Worm (Caenorhabditis elegans) whole organism, dauer: ENCODE data around the gene srh-178.

Experiments used
- unc-62 ChIP-seq: sonication (generic microtip); optimal IDR thresholded peaks from 2 replicates; lab custom pipeline; 2017; ENCODE audit warnings: missing biosample characterization, missing genetic modification reagents, missing genetic modification characterization

The srh-178 gene

DNA sequence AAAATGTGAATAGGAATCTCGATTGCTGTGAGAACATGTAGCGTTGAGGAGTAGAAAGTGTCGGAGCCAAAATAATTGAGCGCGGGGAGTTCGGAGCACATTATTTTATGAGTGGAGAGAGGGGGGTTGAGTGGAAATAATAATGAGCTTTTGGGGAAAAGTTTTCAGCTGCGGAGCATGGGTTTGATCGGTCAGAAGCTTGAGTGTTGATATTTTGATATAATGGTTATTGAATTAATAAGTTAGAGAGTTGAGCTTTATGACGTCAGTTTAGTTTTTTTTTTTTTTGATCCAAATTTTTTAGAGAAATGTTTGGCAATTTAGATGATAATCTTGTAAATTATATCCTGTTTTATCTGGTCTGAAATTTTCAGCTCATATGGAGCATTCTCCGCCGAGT, at the start of gene srh-178:
srh-178 (minus strand) TSS at position 101 of the 400 bp plus-strand sequence.
- TF ChIP-seq unc-62, result no peak

DNA sequence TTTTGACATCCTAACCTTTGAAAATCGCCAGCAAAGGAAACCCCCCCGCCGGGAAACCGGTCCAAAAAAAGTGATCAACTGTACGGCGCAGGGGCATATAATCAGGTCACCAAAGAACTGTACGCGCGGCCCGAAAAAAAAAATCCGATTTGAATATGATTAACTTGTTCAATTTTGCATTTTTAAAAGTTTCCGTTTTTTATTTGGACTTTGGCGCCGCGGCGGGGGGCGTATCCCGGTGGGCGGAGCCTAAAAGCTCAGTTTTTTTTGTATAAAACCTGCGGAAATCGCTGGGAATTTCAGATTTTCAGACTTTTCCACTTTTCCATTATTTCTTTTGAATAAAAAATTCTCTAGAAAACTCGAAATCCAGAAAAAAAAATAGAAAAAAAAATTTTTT, 44.3 kb upstream of the srh-178 start, which contains the start of gene hmit-1.2:
hmit-1.2 (plus strand) TSS at position 301 of the 400 bp plus-strand sequence.
- no peak for TF ChIP-seq unc-62

ce11 chrV:18516496-18516895, 36.4 kb upstream of the srh-178 start, which contains the start of gene hmit-1.1:
TSS of gene hmit-1.1 (plus strand) at chrV:18516789.
- TF ChIP-seq unc-62, result no peak

- TF ChIP-seq unc-62, result no peak
These were observed 31.7 kb upstream of the srh-178 start for ce11 chrV:18511847-18512246.

DNA sequence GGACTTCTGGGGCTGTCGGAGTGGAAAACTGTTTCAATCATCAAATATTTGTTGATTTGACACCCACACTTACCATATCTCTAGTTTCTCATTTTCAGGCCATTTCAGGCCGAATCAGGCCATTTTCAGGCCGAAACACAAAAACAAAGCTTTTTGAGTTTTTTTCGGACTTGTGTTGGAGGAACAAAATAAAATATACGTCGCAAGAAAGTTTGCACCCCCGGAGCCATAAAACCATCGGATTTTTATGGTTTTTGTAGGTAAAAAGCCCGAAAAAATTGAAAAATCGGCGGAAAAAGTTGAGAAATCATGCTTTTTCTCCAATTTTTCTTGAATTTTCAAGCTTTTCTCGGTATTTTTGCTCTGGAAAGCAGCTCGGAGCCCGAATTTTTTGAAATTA, 28.4 kb upstream of the srh-178 start, which contains the start of gene Y51A2D.1:
Y51A2D.1 (plus strand) TSS at position 301 of the 400 bp plus-strand sequence.
- TF ChIP-seq unc-62, result no peak

ce11 chrV:18506772-18507171, 26.6 kb upstream of the srh-178 start:
- TF ChIP-seq unc-62, result no peak

DNA sequence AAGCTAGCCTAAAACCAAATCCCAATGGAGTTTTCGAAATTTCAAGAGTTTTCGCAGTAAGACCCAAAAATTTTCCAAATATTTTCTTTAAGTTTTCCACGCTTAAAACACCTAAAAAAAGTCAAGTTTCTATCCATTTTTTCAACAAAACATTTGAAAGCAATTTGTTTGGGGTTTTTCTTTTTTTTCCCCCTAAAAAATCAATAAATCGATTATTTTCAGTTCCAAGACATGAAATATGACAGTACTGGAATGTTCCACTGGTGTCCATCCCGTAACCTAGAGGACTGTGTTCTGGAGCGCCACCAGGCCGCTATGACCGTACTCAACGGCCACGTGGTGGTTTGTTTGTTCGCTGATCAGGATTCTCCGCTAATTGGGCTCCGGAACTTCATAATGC, 24.5 kb upstream of the srh-178 start:
- TF ChIP-seq unc-62, result no peak

DNA sequence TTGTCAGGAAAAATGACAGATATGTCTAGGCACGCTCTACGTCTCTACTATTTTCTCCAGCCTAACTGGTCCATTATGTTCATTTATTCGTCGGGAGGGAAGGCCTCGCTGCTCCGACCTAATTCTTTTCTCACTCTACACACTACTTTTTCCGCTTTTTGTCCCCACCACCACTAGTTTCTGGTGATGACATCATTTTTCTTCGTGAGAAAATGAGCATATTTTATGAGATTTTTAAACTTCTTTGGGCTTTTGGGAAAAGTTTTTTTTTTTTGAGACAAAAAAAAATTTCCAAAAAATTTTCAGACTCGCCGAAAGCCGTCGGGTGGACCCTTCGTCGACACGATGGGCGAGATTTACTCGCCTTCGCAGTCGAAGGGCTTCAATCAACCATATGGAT, 11.8 kb upstream of the srh-178 start, which contains the start of gene slo-1:
slo-1 (plus strand) TSS at position 301 of the 400 bp plus-strand sequence.
- TF ChIP-seq unc-62, result no peak

- TF ChIP-seq unc-62, result no peak
These were observed 10.2 kb upstream of the srh-178 start for ce11 chrV:18490284-18490832.

DNA sequence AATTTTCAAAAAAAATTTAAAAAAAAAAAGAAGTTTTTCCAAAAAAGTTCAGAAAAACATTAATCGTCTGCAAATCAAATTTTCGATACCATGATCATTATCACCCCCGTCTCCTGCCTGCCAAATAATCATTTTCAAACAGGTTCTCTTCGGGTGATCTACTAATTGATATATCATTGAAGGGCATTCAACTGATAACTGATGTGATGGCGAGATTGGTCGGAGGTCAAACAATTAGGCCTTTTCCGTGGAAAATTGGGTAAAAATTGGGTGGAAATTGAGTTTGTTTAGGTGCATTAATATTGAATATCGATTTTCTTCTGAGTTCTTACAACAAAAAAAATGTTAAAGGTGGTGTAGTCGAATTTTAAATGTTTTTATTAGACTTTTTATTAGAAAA, 7.0 kb upstream of the srh-178 start, which contains the start of gene Y51A2D.18:
Y51A2D.18 (minus strand) TSS at position 101 of the 400 bp plus-strand sequence.
- TF ChIP-seq unc-62, result no peak

DNA sequence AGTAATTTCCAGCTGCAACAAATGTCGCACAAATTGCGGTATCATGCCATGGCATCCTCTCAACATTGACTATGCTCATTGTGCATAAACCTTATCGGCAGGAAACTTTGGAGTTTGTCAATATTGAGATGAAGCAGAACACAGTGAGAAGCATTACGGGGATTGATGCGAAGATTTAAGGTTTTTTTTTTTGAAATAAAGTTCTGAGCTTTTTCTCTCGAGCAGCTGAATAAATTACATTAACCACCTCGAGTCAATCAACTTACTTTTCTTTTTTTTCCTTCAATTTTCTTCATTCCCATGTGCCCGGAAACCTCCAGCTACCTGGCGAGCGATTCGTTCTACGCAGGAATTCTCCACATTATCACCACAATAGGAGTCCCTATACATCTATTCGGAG, 4.0 kb downstream of the srh-178 start, which contains the start of gene srh-179:
srh-179 (plus strand) TSS at position 301 of the 400 bp plus-strand sequence.
- no peak for TF ChIP-seq unc-62

ce11 chrV:18474223-18474622, 5.9 kb downstream of the srh-178 start, which contains the start of gene srh-181:
TSS of gene srh-181 (plus strand) at chrV:18474523.
- TF ChIP-seq unc-62, result no peak

ce11 chrV:18473415-18473814, 6.7 kb downstream of the srh-178 start, which contains the start of gene srh-182:
TSS of gene srh-182 (minus strand) at chrV:18473515.
- no peak for TF ChIP-seq unc-62

- TF ChIP-seq unc-62, result no peak
These were observed 12.0 kb downstream of the srh-178 start, which contains the start of gene ZK228.13 for ce11 chrV:18468097-18468496. TSS of gene ZK228.13 (minus strand) at chrV:18468197.

ce11 chrV:18462365-18462837, 17.7 kb downstream of the srh-178 start, which contains the start of gene ZK228.4:
TSS of gene ZK228.4 (plus strand) at chrV:18462787.
- no peak for TF ChIP-seq unc-62

DNA sequence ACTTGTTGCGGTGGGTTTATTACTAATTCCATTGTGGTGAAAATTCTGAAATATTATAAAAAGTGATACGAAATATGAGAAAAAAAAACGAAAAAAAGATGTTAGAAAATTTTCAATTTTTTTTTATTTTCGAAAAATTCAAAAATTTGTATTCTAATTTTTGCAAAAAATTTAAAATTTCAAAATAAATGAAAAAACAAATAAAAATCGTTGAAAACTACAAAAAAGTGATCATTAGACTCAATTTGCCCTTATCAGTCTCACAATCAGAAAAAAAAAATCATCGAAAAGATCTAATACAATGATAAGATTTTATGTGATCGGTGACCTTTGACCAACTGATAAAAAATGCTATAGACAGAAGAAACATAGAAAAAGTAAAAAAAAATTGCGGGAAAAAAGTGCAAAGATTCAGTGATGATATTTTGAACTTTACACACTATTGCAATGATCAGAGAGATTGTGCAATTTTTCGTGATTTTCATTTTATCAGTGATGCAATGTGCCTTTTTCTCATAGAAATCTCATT, 18.9 kb downstream of the srh-178 start, which contains the start of gene ZK228.3:
ZK228.3 (minus strand) TSS at position 51 of the 529 bp plus-strand sequence.
- TF ChIP-seq unc-62, result no peak

- no peak for TF ChIP-seq unc-62
These were observed 23.6 kb downstream of the srh-178 start, which contains the start of gene ZK228.10 for ce11 chrV:18456574-18456973. TSS of gene ZK228.10 (plus strand) at chrV:18456874.

- TF ChIP-seq unc-62, result no peak
These were observed 36.0 kb downstream of the srh-178 start, which contains the start of gene ZK228.1 for ce11 chrV:18444118-18444517. TSS of gene ZK228.1 (plus strand) at chrV:18444418.
